Worm (Caenorhabditis elegans): ENCODE measurements around the gene R151.1.

DNA sequence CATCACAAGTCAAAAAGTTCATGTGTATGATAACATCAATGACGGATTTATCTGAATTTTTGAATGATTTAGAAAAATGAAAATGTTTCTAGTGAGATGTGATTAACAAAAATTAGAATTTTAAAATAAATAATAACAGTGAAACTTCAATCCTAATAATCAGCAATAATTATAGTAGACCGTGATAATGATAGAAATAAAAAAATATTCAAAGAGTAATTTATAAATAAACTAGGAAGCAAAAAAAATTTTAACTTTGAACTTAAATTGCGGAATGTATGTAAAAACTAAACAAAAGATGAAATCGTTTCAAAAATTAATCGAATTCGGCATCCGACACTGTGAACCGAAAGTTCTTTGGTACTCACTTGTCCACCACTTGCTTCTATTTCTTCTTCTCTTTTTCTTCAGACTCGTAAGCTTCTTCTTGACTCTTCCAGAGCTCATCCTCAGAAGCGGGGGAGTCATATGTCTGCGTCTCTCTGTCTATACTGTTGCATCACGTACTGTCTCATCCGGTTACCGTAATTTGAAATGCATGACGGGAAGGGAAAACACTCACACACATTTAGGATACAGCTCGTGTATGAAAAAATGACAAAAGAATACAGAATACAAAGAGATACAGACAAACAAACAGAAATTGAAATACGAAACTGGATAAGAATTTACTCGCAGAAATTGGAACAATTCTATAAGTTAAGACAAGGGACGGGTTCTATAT, 23.2 kb upstream of the R151.1 start, which contains the start of gene mec-14:
- TF ChIP-seq ama-1 (optimal IDR thresholded peaks at IDR 0.05), result no peak
- no peak for TF ChIP-seq tbx-11 (GFP tag; IDR thresholded peaks at IDR 0.05)
- no peak for TF ChIP-seq F13C5.2 (tag; optimal IDR thresholded peaks at IDR 0.05)
- TF ChIP-seq tbx-37 (GFP tag; conservative IDR thresholded peaks at IDR 0.05), result no peak
- no peak for TF ChIP-seq flt-1 (GFP tag; IDR thresholded peaks at IDR 0.05)
- TF ChIP-seq hnd-1 (tag; optimal IDR thresholded peaks at IDR 0.05), result no peak
- no peak for TF ChIP-seq ets-7 (tag; optimal IDR thresholded peaks at IDR 0.05)
- no peak for TF ChIP-seq scrt-1 (GFP tag; IDR thresholded peaks at IDR 0.05)
